Worm (Caenorhabditis elegans) whole organism, L4 larva: Measurements from ENCODE around the gene cht-5.

Source experiments
- D1046.2 ChIP-seq: fragments of 200-800 bp; sonication (Bioruptor generic); IDR thresholded peaks from 2 replicates; pipeline ENCODE4 v1.3.6; 2022; ENCODE audit warnings: missing genetic modification characterization, missing compliant biosample characterization
- F26F4.8 ChIP-seq: fragments of 200-800 bp; sonication (Bioruptor generic); conservative IDR thresholded peaks from 2 replicates; pipeline ENCODE4 v1.3.6; 2022; ENCODE audit warnings: missing genetic modification characterization, missing compliant biosample characterization
- F44E2.7 ChIP-seq: fragments of 200-800 bp; sonication (Bioruptor generic); IDR thresholded peaks from 2 replicates; pipeline ENCODE4 v2.1.2; 2022; ENCODE audit warnings: missing genetic modification characterization, missing compliant biosample characterization
- F49E8.2 ChIP-seq: sonication (generic microtip); optimal IDR thresholded peaks from 2 replicates; lab custom pipeline; 2016; ENCODE audit warnings: missing compliant biosample characterization, mild to moderate bottlenecking, missing genetic modification characterization, borderline replicate concordance
- Y105C5A.15 ChIP-seq: fragments of 200-800 bp; sonication (Bioruptor generic); IDR thresholded peaks from 2 replicates; pipeline ENCODE4 v1.3.6; 2022; ENCODE audit warnings: missing genetic modification characterization, missing compliant biosample characterization
- Y75B8A.6 ChIP-seq: fragments of 200-800 bp; sonication (Bioruptor generic); IDR thresholded peaks from 2 replicates; pipeline ENCODE4 v1.3.6; 2022; ENCODE audit warnings: missing genetic modification reagents, missing genetic modification characterization, missing compliant biosample characterization
- arid-1 ChIP-seq: fragments of 200-800 bp; sonication (Bioruptor generic); conservative IDR thresholded peaks from 2 replicates; pipeline ENCODE4 v1.3.6; 2022; ENCODE audit warnings: missing genetic modification reagents, missing genetic modification characterization, missing compliant biosample characterization
- ctbp-1 ChIP-seq: fragments of 200-800 bp; sonication (Bioruptor generic); IDR thresholded peaks from 2 replicates; pipeline ENCODE4 v1.3.6; 2022; ENCODE audit warnings: missing genetic modification reagents, missing genetic modification characterization, missing compliant biosample characterization
- daf-12 ChIP-seq: fragments of 150-350 bp; optimal IDR thresholded peaks from 2 replicates; lab custom pipeline; 2014; ENCODE audit warnings: missing biosample characterization, missing genetic modification reagents, missing genetic modification characterization
- daf-16 ChIP-seq, 3 experiments: sonication (generic microtip); optimal IDR thresholded peaks; 2 replicates each; lab custom pipeline; 2016 to 2017; ENCODE audit warnings: missing genetic modification characterization in 3 of 3, missing genetic modification reagents in 3 of 3, mild to moderate bottlenecking in 2 of 3, missing compliant biosample characterization in 2 of 3, missing biosample characterization in 1 of 3, moderate library complexity in 1 of 3
- daf-19 ChIP-seq: fragments of 200-800 bp; sonication (Bioruptor generic); conservative IDR thresholded peaks from 2 replicates; pipeline ENCODE4 v1.3.6; 2022; ENCODE audit warnings: missing genetic modification characterization, missing compliant biosample characterization
- daf-8 ChIP-seq: fragments of 200-800 bp; sonication (Bioruptor generic); IDR thresholded peaks from 2 replicates; pipeline ENCODE4 v1.3.6; 2022; ENCODE audit warnings: missing genetic modification characterization, missing compliant biosample characterization
- dpl-1 ChIP-seq: fragments of 150-350 bp; optimal IDR thresholded peaks from 2 replicates; lab custom pipeline; 2014; ENCODE audit warnings: missing biosample characterization, missing genetic modification reagents, missing genetic modification characterization
- egl-43 ChIP-seq: fragments of 200-800 bp; sonication (Bioruptor generic); IDR thresholded peaks from 2 replicates; pipeline ENCODE4 v1.3.6; 2022; ENCODE audit warnings: missing genetic modification reagents, missing genetic modification characterization, missing compliant biosample characterization
- fos-1 ChIP-seq: fragments of 150-350 bp; optimal IDR thresholded peaks from 2 replicates; lab custom pipeline; 2014; ENCODE audit warnings: missing biosample characterization, missing genetic modification characterization
- hif-1 ChIP-seq, 2 experiments: sonication (generic microtip); optimal IDR thresholded peaks; 2 replicates each; lab custom pipeline; 2016 to 2017; ENCODE audit warnings: missing compliant biosample characterization in 2 of 2, missing genetic modification characterization in 2 of 2, missing genetic modification reagents in 2 of 2, missing genotype in 2 of 2, mild to moderate bottlenecking in 1 of 2
- hlh-11 ChIP-seq: fragments of 200-800 bp; sonication (Bioruptor generic); optimal IDR thresholded peaks from 2 replicates; lab custom pipeline; 2018; ENCODE audit warnings: mild to moderate bottlenecking, missing genetic modification characterization, missing compliant biosample characterization
- hlh-30 ChIP-seq: sonication (generic microtip); optimal IDR thresholded peaks from 2 replicates; lab custom pipeline; 2017; ENCODE audit warnings: antibody characterized with exemption, mild to moderate bottlenecking, missing genetic modification characterization, missing compliant biosample characterization; ENCODE audit not compliant: insufficient read depth
- lin-13 ChIP-seq: fragments of 150-350 bp; optimal IDR thresholded peaks from 2 replicates; lab custom pipeline; 2014; ENCODE audit warnings: missing biosample characterization, missing genetic modification reagents, missing genetic modification characterization
- lin-15B ChIP-seq: fragments of 150-350 bp; sonication (generic microtip); optimal IDR thresholded peaks from 3 replicates; lab custom pipeline; 2014; ENCODE audit warnings: missing biosample characterization, missing genetic modification characterization
- lin-39 ChIP-seq: fragments of 150-350 bp; optimal IDR thresholded peaks from 2 replicates; lab custom pipeline; 2014; ENCODE audit warnings: missing biosample characterization, missing genetic modification reagents, missing genetic modification characterization
- lsy-2 ChIP-seq, 2 experiments: fragments of 150-350 bp in 1 of 2; sonication (generic microtip) in 1 of 2; optimal IDR thresholded peaks; 2 replicates each; lab custom pipeline; 2014 to 2017; ENCODE audit warnings: missing biosample characterization in 2 of 2, missing genetic modification characterization in 2 of 2
- mdl-1 ChIP-seq, 2 experiments: fragments of 150-350 bp in 1 of 2; sonication (generic microtip) in 1 of 2; optimal IDR thresholded peaks; 2 replicates each; lab custom pipeline; 2014 to 2017; ENCODE audit warnings: missing biosample characterization in 2 of 2, missing genetic modification characterization in 2 of 2
- mxl-2 ChIP-seq: fragments of 200-800 bp; sonication (Bioruptor generic); conservative IDR thresholded peaks from 2 replicates; pipeline ENCODE4 v1.3.6; 2022; ENCODE audit warnings: missing genetic modification reagents, missing genetic modification characterization, missing compliant biosample characterization
- nhr-111 ChIP-seq: fragments of 200-800 bp; sonication (Bioruptor generic); optimal IDR thresholded peaks from 2 replicates; lab custom pipeline; 2018; ENCODE audit warnings: mild to moderate bottlenecking, missing genetic modification characterization, missing compliant biosample characterization
- nhr-41 ChIP-seq: fragments of 200-800 bp; sonication (Bioruptor generic); IDR thresholded peaks from 2 replicates; pipeline ENCODE4 v1.3.6; 2022; ENCODE audit warnings: missing genetic modification reagents, missing genetic modification characterization, missing compliant biosample characterization
- nhr-76 ChIP-seq: fragments of 150-350 bp; optimal IDR thresholded peaks from 2 replicates; lab custom pipeline; 2014; ENCODE audit warnings: missing biosample characterization, missing genetic modification characterization
- set-16 ChIP-seq: fragments of 200-800 bp; sonication (Bioruptor generic); IDR thresholded peaks from 2 replicates; pipeline ENCODE4 v1.3.6; 2022; ENCODE audit warnings: missing genetic modification reagents, missing genetic modification characterization, missing compliant biosample characterization
- unc-62 ChIP-seq, 3 experiments: fragments of 150-350 bp in 1 of 3; sonication (generic microtip); optimal IDR thresholded peaks in 2 of 3; peaks in 1 of 3; 1 replicate in 1 of 3; 2 replicates in 2 of 3; lab custom pipeline; 2014 to 2017; ENCODE audit warnings: missing biosample characterization in 3 of 3, missing genetic modification characterization in 3 of 3, missing genetic modification reagents in 3 of 3, missing genotype in 1 of 3
- zag-1 ChIP-seq: fragments of 150-350 bp; optimal IDR thresholded peaks from 2 replicates; lab custom pipeline; 2014; ENCODE audit warnings: missing biosample characterization, missing genetic modification characterization
- zfp-3 ChIP-seq: fragments of 200-800 bp; sonication (Bioruptor generic); conservative IDR thresholded peaks from 2 replicates; pipeline ENCODE4 v1.3.6; 2022; ENCODE audit warnings: missing genetic modification reagents, missing genetic modification characterization, missing compliant biosample characterization
- ztf-11 ChIP-seq: fragments of 150-350 bp; optimal IDR thresholded peaks from 2 replicates; lab custom pipeline; 2014; ENCODE audit warnings: missing biosample characterization, missing genetic modification characterization

The cht-5 gene

ce11 chrV:10114329-10114728 lies at the start of gene cht-5:
cht-5 (plus strand) TSS chrV:10114629.
- TF ChIP-seq hif-1 (tag; optimal IDR thresholded peaks at IDR 0.05; lab: Kevin White, UChicago) (no peak), lin-39 (no peak), mdl-1 (tag; optimal IDR thresholded peaks at IDR 0.05; lab: Kevin White, UChicago) (no peak), zfp-3 (no peak)

ce11 chrV:10065679-10066078 lies 48.8 kb upstream of the cht-5 start:
- TF ChIP-seq hlh-11 (tag; lab: Kevin White, UChicago) (no peak), ztf-11 (tag; lab: Kevin White, UChicago) (no peak), set-16 (no peak), nhr-111 (GFP tag; lab: Kevin White, UChicago) (no peak), F49E8.2 (tag; lab: Kevin White, UChicago) (no peak), ctbp-1 (GFP tag; lab: Robert Waterston, UW) (no peak), hlh-30 (tag; lab: Kevin White, UChicago) (no peak), unc-62 (GFP tag; optimal IDR thresholded peaks at IDR 0.05 in 1 of 2; lab: Kevin White, UChicago) (peak in 1 of 2 experiments; percentile 4), unc-62 (tag; optimal IDR thresholded peaks at IDR 0.05; lab: Kevin White, UChicago) (no peak)

DNA sequence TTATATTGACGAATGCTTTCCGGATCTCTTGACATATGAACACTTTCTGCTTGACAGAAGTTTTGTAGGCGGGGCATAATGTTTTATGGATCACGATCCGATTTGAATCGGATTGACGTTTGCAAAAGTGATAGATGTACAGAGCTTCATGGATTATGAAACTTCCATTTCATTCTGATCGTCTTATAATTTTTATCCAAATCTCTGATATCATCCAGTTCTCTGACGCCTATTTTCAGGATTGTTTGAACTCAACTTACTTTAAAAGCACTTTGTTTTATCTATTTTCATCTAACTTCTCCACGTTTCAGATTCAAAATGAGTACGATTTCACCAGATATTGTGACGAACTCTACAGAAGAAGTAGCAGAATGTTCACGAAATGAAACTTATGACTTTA lies 47.7 kb upstream of the cht-5 start, which contains the start of gene npr-39:
TSS of gene npr-39 (plus strand) at position 301 of the 400 bp plus-strand sequence.
- TF ChIP-seq F44E2.7 (GFP tag; lab: Robert Waterston, UW) = no peak
- TF ChIP-seq lin-15B (tag; lab: Kevin White, UChicago) = no peak
- TF ChIP-seq fos-1 = no peak
- TF ChIP-seq nhr-41 = no peak
- no peak for TF ChIP-seq egl-43 (GFP tag; lab: Robert Waterston, UW)
- TF ChIP-seq daf-16 (GFP tag; optimal IDR thresholded peaks at IDR 0.05; lab: Kevin White, UChicago) = no peak
- no peak for TF ChIP-seq daf-16 (tag; optimal IDR thresholded peaks at IDR 0.05; lab: Kevin White, UChicago)
- TF ChIP-seq mxl-2 (GFP tag; lab: Robert Waterston, UW) = no peak
- TF ChIP-seq daf-19 (GFP tag; lab: Robert Waterston, UW) = no peak
- TF ChIP-seq arid-1 (GFP tag; lab: Robert Waterston, UW) = no peak
- TF ChIP-seq lin-13 (GFP tag; lab: Kevin White, UChicago) = no peak
- TF ChIP-seq D1046.2 (GFP tag; lab: Robert Waterston, UW) = no peak
- no peak for TF ChIP-seq zag-1
- TF ChIP-seq F26F4.8 (GFP tag; lab: Robert Waterston, UW) = no peak
- TF ChIP-seq Y75B8A.6 (GFP tag; lab: Robert Waterston, UW) = no peak
- TF ChIP-seq Y105C5A.15 (GFP tag; lab: Robert Waterston, UW) = no peak
- TF ChIP-seq dpl-1 = no peak
- no peak for TF ChIP-seq daf-12 (tag; lab: Kevin White, UChicago)

- TF ChIP-seq hif-1 (tag; optimal IDR thresholded peaks at IDR 0.05; lab: Kevin White, UChicago) (no peak), unc-62 (GFP tag; optimal IDR thresholded peaks at IDR 0.05 in 1 of 2; lab: Kevin White, UChicago) (peak in 1 of 2 experiments; percentile 58), unc-62 (tag; optimal IDR thresholded peaks at IDR 0.05; lab: Kevin White, UChicago) (no peak)
Measured at ce11 chrV:10070541-10070940, 43.9 kb upstream of the cht-5 start, which contains the start of gene nhr-192. nhr-192 (minus strand) TSS chrV:10070641.

- TF ChIP-seq nhr-76 (tag; lab: Kevin White, UChicago) = no peak
- TF ChIP-seq daf-8 (GFP tag; lab: Robert Waterston, UW) = no peak
- no peak for TF ChIP-seq lsy-2 (tag; optimal IDR thresholded peaks at IDR 0.05; lab: Kevin White, UChicago)
- peak in 1 of 2 experiments; percentile 91 for TF ChIP-seq unc-62 (GFP tag; optimal IDR thresholded peaks at IDR 0.05 in 1 of 2; lab: Kevin White, UChicago)
- TF ChIP-seq unc-62 (tag; optimal IDR thresholded peaks at IDR 0.05; lab: Kevin White, UChicago) = no peak
- no peak for TF ChIP-seq nhr-41
Measured at ce11 chrV:10072721-10073120, 41.7 kb upstream of the cht-5 start.
